Fruit fly (Drosophila melanogaster): ENCODE data around the gene CG11983.

- TF ChIP-seq Vsx2 (GFP tag; optimal IDR thresholded peaks at IDR 0.05; ENCODE audit: partially characterized antibody) = no peak
- TF ChIP-seq rgr (GFP tag; optimal IDR thresholded peaks at IDR 0.05) = peak; percentile 17
- no peak for TF ChIP-seq Dfd (GFP tag; optimal IDR thresholded peaks at IDR 0.05)
- no peak for TF ChIP-seq dsf (GFP tag; optimal IDR thresholded peaks at IDR 0.05; ENCODE audit: borderline replicate concordance)
- peak; percentile 30 for TF ChIP-seq psq (GFP tag; optimal IDR thresholded peaks at IDR 0.05)
- no peak for TF ChIP-seq N (GFP tag; optimal IDR thresholded peaks at IDR 0.05)
Measured at dm6 chr3R:9035252-9035651, 27.1 kb downstream of the CG11983 start.
